Worm (Caenorhabditis elegans): ENCODE measurements around the gene cpl-1.

Gene cpl-1

ce11 chrV:16640366-16640765 is 45.2 kb upstream of the cpl-1 start:
- TF ChIP-seq unc-130 (GFP tag; optimal IDR thresholded peaks at IDR 0.05) (no peak), lsy-27 (tag; optimal IDR thresholded peaks at IDR 0.05; ENCODE audit: borderline replicate concordance, insufficient read depth) (no peak), madf-3 (GFP tag; IDR thresholded peaks at IDR 0.05) (no peak), lin-54 (GFP tag; optimal IDR thresholded peaks at IDR 0.05) (peak; percentile 16), ztf-25 (GFP tag; IDR thresholded peaks at IDR 0.05) (no peak), attf-6 (GFP tag; IDR thresholded peaks at IDR 0.05) (peak; percentile 83), egrh-3 (GFP tag; IDR thresholded peaks at IDR 0.05) (no peak), mxl-1 (tag; optimal IDR thresholded peaks at IDR 0.05) (peak; percentile 25), rpc-1 (optimal IDR thresholded peaks at IDR 0.05) (peak; percentile 70), rpc-1 (tag; optimal IDR thresholded peaks at IDR 0.05) (peak; percentile 85), ekl-4 (GFP tag; IDR thresholded peaks at IDR 0.05) (no peak), Y53F4B.3 (GFP tag; IDR thresholded peaks at IDR 0.05) (no peak), somi-1 (GFP tag; optimal IDR thresholded peaks at IDR 0.05) (no peak), hmg-20 (GFP tag; IDR thresholded peaks at IDR 0.05) (no peak), sea-2 (GFP tag; IDR thresholded peaks at IDR 0.05) (no peak), Y53G8AR.9 (GFP tag; conservative IDR thresholded peaks at IDR 0.05) (no peak), T26A5.8 (tag; optimal IDR thresholded peaks at IDR 0.05) (no peak), ceh-79 (tag; optimal IDR thresholded peaks at IDR 0.05) (no peak), atf-7 (tag; optimal IDR thresholded peaks at IDR 0.05) (no peak), chd-7 (tag; optimal IDR thresholded peaks at IDR 0.05) (peak; percentile 22), egl-18 (GFP tag; IDR thresholded peaks at IDR 0.05) (no peak), Y56A3A.18 (GFP tag; IDR thresholded peaks at IDR 0.05) (0 out of 2 replicates have a peak, but pooled peaks have one; percentile 53), lin-26 (GFP tag; IDR thresholded peaks at IDR 0.05) (peak; percentile 74), nhr-27 (tag; optimal IDR thresholded peaks at IDR 0.05) (no peak), F49E8.2 (tag; optimal IDR thresholded peaks at IDR 0.05; ENCODE audit: insufficient read depth) (peak; percentile 10), ets-4 (GFP tag; optimal IDR thresholded peaks at IDR 0.05) (no peak), pha-4 (tag; optimal IDR thresholded peaks at IDR 0.05) (no peak), bed-1 (GFP tag; IDR thresholded peaks at IDR 0.05) (no peak), mcd-1 (GFP tag; IDR thresholded peaks at IDR 0.05) (0 out of 2 replicates have a peak, but pooled peaks have one; percentile 15), nhr-179 (tag; optimal IDR thresholded peaks at IDR 0.05) (no peak), fkh-3 (tag; optimal IDR thresholded peaks at IDR 0.05) (no peak), F37B4.10 (GFP tag; IDR thresholded peaks at IDR 0.05) (no peak), C17E4.6 (GFP tag; IDR thresholded peaks at IDR 0.05) (no peak), ceh-58 (GFP tag; IDR thresholded peaks at IDR 0.05) (no peak), F33H1.4 (GFP tag; IDR thresholded peaks at IDR 0.05) (no peak), Y79H2A.3 (GFP tag; conservative IDR thresholded peaks at IDR 0.05) (no peak), rec-8 (tag; optimal IDR thresholded peaks at IDR 0.05) (peak in 1 of 2 experiments; percentile 31), F23B12.7 (tag; optimal IDR thresholded peaks at IDR 0.05; ENCODE audit: insufficient read depth) (no peak), nhr-90 (tag; optimal IDR thresholded peaks at IDR 0.05) (peak; percentile 64), ama-1 (optimal IDR thresholded peaks at IDR 0.05) (no peak), ama-1 (GFP tag; optimal IDR thresholded peaks at IDR 0.05) (no peak), sptf-2 (GFP tag; optimal IDR thresholded peaks at IDR 0.05) (no peak), lin-40 (tag; optimal IDR thresholded peaks at IDR 0.05) (no peak), Y95B8A.8 (GFP tag; IDR thresholded peaks at IDR 0.05) (no peak), let-607 (tag; optimal IDR thresholded peaks at IDR 0.05) (no peak), zim-3 (tag; optimal IDR thresholded peaks at IDR 0.05) (no peak), die-1 (tag; optimal IDR thresholded peaks at IDR 0.05) (peak; percentile 69), B0035.1 (tag; optimal IDR thresholded peaks at IDR 0.05) (no peak), xnd-1 (tag; optimal IDR thresholded peaks at IDR 0.05) (no peak), lir-1 (GFP tag; conservative IDR thresholded peaks at IDR 0.05) (no peak)

Data from whole organism, young adult.